Worm (Caenorhabditis elegans): ENCODE data around the gene K11H3.3.

DNA sequence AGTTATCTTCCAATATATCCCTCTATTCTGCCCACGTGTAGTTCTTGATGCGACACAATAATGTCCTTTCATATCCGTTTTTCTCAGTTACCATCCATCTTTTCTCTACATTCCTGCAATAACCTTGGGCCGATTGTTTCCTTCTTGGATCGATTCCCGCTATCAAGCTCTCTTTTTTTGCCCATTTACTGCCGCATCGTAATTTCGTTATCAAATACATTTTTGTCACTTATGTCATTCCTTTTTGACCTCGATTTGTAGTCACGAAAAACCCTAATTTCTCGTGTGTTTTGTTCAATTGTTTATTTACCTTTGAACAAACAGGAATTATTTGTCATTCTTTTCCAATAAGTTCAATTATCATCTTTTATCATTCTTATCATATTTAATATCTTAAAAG, 1.7 kb upstream of the K11H3.3 start:
- no peak for TF ChIP-seq elt-2 (tag; optimal IDR thresholded peaks at IDR 0.05)
- TF ChIP-seq hlh-30 (tag; optimal IDR thresholded peaks at IDR 0.05; ENCODE audit: insufficient read depth) = no peak
- TF ChIP-seq C08G9.2 (tag; optimal IDR thresholded peaks at IDR 0.05) = no peak
- no peak for TF ChIP-seq ceh-14 (tag; optimal IDR thresholded peaks at IDR 0.05)
- TF ChIP-seq dmd-4 (tag; optimal IDR thresholded peaks at IDR 0.05; ENCODE audit: borderline replicate concordance) = no peak
- no peak for TF ChIP-seq ceh-31 (tag; optimal IDR thresholded peaks at IDR 0.05)
- TF ChIP-seq zip-5 (tag; optimal IDR thresholded peaks at IDR 0.05) = no peak
- TF ChIP-seq syd-9 (tag; optimal IDR thresholded peaks at IDR 0.05) = no peak
- TF ChIP-seq ztf-16 (tag; optimal IDR thresholded peaks at IDR 0.05) = no peak
- no peak for TF ChIP-seq unc-42 (tag; optimal IDR thresholded peaks at IDR 0.05)
- no peak for TF ChIP-seq fkh-10 (GFP tag; optimal IDR thresholded peaks at IDR 0.05)
- TF ChIP-seq ets-4 (tag; optimal IDR thresholded peaks at IDR 0.05) = no peak
- TF ChIP-seq ama-1 (optimal IDR thresholded peaks at IDR 0.05) = no peak

Data from whole organism, late embryonic.